Fruit fly (Drosophila melanogaster) whole organism: ENCODE data around the gene Gdh.

Experiments
- CG8478 ChIP-seq: fragments of >200 bp; optimal IDR thresholded peaks from 2 replicates; lab custom pipeline; 2018; ENCODE audit warnings: inconsistent platforms
- Dll ChIP-seq: fragments of >200 bp; optimal IDR thresholded peaks from 2 replicates; lab custom pipeline; 2017
- EcR ChIP-seq, 2 experiments: fragments of >200 bp; optimal IDR thresholded peaks; 2 replicates each; lab custom pipeline; 2017; ENCODE audit warnings: missing biosample characterization in 2 of 2, missing genetic modification characterization in 2 of 2, missing genetic modification reagents in 2 of 2
- pan ChIP-seq: fragments of >200 bp; optimal IDR thresholded peaks from 2 replicates; lab custom pipeline; 2017
- psq ChIP-seq: fragments of >200 bp; optimal IDR thresholded peaks from 2 replicates; lab custom pipeline; 2017
- usp ChIP-seq: fragments of >200 bp; optimal IDR thresholded peaks from 2 replicates; lab custom pipeline; 2017; ENCODE audit warnings: missing biosample characterization, missing genetic modification characterization, mixed read lengths

The Gdh gene

DNA sequence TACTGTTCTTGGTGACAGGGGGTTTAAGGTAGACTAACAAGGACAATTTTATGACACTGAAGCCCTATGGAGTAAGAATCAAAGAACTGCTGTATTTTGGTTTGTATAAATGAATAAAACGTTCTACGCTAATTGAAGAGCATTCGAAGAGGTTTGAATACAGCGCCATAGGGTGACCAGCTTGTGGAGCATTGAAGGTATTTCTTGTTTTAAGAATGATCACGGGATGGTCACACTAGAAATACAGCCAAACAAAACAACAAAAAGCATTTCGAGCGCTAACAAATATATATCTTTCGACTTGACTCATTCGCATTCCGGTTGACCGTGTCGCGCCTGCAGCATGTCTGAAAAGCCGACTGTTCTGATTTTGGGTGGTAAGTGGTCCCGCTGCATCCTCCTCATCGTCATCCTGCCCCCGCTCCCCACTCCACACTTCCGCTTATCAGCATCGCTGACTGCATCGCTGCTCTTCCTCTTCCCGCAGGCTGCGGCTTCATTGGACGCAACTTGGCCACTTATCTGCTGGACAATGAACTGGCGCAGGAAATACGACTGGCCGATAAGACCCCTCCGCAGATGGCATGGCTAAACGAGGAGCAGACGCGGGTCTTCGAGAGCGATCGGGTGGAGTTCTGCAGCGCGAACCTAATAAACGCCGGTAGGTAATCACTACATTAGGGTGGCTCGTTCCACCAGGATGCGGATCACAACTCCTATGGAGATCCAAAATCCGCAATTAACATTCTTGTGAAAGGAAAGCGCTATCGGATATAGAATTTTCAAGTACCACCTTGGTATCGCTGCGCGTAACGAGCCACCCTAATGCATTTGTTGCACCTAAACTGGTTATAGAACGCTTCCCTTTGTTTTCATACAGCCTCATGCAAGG is 9.0 kb downstream of the Gdh start, which contains the start of gene CG5854:
CG5854 (plus strand) TSS at position 229 of the 892 bp plus-strand sequence.
- TF ChIP-seq CG8478 (lab: Kevin White, UChicago) (no peak), EcR (GFP tag; optimal IDR thresholded peaks at IDR 0.05; lab: Kevin White, UChicago) (no peak), pan (lab: Kevin White, UChicago) (no peak), Dll (lab: Kevin White, UChicago) (no peak), usp (GFP tag; lab: Kevin White, UChicago) (no peak), psq (no peak)

DNA sequence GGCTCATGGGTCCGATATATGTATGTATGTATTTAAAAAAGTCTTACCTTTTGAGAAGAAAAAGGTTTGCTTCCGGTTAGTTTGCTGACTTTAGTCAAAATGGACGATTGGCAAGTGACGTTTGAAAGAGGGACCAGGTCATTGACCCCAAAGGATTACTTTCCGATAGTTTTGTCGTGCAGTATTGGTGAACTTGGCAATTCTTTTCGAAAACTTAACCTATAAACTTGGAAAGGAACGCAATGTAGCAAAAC is 9.5 kb downstream of the Gdh start, which contains the start of gene RpS19b:
RpS19b (minus strand) TSS at position 101 of the 254 bp plus-strand sequence.
- TF ChIP-seq usp (GFP tag; lab: Kevin White, UChicago) (no peak), pan (lab: Kevin White, UChicago) (no peak), psq (no peak), CG8478 (lab: Kevin White, UChicago) (no peak), EcR (GFP tag; optimal IDR thresholded peaks at IDR 0.05; lab: Kevin White, UChicago) (no peak), Dll (lab: Kevin White, UChicago) (no peak)

DNA sequence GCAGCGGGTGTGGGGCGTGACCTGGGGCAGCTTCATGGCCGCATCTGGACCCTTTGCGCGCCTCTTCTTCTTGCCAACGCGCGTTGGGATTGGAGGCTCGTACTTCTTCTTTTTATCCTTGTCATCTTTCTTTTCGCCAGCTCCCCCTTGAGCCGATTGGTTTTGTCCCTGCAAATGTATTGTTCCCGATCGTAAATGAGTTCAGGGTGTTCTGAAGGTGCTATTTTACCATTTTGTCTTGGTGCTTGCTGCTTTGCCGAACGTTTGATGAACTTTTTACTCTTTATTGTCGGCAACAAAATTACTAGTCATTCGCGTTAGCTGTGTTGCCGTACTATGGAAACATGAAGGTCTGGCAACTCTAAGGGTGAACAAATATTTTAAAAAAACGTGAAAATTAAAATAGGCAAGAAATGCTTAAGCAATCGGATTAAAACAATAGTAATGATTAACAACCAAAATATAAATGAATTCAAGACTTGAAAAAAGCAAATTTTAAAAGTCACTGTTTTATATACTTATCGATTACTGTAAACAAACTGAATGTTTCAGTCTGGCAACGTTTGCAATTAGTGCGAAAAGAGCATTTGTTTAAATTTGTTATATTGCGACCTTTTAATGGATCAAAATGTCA is 11.7 kb downstream of the Gdh start, which contains the start of the genes Rpt2 and CG13599:
Rpt2 (minus strand) TSS at position 464 of the 634 bp plus-strand sequence.
CG13599 (plus strand) TSS at position 545 of the 634 bp plus-strand sequence.
- no peak for TF ChIP-seq pan (lab: Kevin White, UChicago)

DNA sequence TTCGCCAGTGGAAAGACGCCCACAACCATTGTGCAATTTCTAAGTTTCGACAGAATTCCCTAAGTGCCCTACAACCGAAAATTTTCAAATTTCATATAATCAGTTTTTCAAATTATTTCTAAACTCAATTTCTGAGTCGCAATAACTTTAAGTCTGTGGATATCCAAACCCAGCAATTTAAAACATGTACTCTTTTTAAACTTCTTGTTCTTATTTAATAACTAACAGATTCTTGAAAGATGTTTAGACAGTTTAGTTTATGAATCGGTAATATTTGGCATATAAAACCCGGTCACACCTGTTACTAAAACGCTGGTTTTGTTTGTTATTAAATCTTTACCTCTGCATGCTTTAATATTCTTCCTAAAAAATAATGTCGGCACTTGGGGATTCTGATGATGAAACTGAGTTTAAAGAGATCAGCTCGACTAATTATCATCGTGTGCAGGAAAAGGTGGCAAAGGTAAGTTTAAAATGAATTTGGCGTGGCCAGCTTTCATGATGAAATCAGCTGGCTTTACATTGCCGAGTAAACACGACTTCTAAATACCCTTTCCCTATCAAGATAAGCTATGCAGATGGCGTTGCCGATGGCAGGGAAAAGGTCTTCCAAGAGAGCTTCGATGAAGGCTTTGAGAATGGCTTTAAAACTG is 13.8 kb downstream of the Gdh start, which contains the start of the genes CG43998, CG43999 and CG31142:
CG43998 (minus strand) TSS at position 51 of the 653 bp plus-strand sequence.
CG43999 (minus strand) TSS at position 51 of the 653 bp plus-strand sequence.
CG31142 (plus strand) TSS at position 294 of the 653 bp plus-strand sequence.
- TF ChIP-seq usp (GFP tag; lab: Kevin White, UChicago) (no peak), EcR (GFP tag; optimal IDR thresholded peaks at IDR 0.05; lab: Kevin White, UChicago) (no peak), pan (lab: Kevin White, UChicago) (no peak), Dll (lab: Kevin White, UChicago) (no peak), CG8478 (lab: Kevin White, UChicago) (no peak), psq (no peak)

DNA sequence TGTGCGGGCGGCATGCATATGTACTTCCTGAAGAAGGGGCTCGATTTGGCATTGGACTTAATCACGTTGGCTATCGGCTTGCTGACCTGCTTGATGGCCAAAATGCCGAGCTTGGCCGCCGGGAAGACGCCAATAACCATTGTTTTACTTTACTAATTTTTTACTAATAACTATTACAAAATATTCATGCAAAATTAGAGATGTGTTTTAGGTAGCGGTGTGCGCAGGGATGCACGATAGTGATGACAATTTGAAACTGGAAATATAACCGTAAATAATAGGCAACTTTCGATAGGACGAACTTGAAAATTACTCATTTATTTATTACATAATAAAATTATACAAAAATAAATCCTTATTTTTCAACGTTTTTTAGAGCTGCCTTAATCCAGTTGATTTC is 15.5 kb downstream of the Gdh start, which contains the start of gene CG13601:
CG13601 (minus strand) TSS at position 206 of the 400 bp plus-strand sequence.
- TF ChIP-seq Dll (lab: Kevin White, UChicago): no peak
- TF ChIP-seq CG8478 (lab: Kevin White, UChicago): no peak
- no peak for TF ChIP-seq EcR (GFP tag; optimal IDR thresholded peaks at IDR 0.05; lab: Kevin White, UChicago)
- no peak for TF ChIP-seq psq
- TF ChIP-seq usp (GFP tag; lab: Kevin White, UChicago): no peak
- TF ChIP-seq pan (lab: Kevin White, UChicago): no peak

DNA sequence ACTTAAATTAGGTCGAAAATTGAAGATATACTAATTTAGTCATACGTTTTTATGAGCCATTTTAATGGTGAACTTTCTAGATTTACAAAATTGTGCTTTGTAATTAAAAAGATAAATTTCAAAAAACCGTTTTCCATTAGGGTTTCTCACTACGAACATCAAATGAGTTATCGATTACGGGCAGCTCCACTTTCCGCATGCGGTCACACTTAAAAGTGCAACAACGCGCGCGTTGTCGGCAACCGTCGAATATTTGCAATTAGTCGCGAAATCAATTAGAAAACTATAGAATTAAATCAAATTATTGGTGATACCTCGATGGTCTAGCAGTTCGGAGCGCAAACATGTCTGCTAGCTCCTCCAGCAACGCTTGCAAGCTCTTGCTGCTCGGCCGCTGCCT is 18.7 kb downstream of the Gdh start, which contains the start of gene Ndc1:
Ndc1 (plus strand) TSS at position 200 of the 400 bp plus-strand sequence.
- TF ChIP-seq CG8478 (lab: Kevin White, UChicago) (no peak), pan (lab: Kevin White, UChicago) (no peak), Dll (lab: Kevin White, UChicago) (no peak), psq (no peak), EcR (GFP tag; optimal IDR thresholded peaks at IDR 0.05; lab: Kevin White, UChicago) (no peak), usp (GFP tag; lab: Kevin White, UChicago) (no peak)

DNA sequence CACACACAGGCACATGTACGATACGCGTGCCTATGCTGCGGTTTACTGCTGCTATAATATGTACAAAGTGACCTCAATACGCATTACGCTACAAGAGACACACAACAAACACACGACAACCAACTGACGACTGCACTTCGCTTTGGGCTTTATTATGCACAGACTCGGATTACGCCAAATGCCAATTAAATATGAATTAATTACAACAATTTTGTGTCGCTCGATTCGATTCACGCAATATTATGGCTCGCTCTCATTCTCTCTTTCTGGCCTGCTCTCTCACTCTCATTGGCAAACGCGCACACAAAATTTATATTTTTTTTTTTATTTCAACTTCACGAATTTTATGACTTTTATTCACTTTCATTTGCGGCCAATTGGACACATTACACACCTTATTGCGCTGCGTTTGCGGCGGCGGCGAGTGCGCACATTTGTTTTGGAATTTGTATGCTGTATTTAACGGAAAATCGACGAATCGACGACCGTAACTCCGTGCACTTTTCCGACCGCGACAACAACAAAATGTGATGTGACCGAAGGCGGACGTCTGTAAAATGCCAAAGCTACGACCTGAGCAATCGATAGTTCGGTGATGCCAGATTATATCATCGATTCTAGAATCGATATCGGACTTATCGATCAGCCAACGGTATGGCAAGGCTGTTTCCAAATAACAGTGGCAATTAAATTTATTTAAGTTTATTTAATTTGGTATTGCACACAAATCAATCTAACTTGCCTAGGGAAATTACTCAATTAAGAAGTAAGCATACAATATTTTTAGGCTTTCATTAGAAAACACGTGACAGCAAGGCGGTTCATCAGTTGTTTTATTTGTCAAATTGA is 20.2 kb downstream of the Gdh start, which contains the start of the genes sba and CG31141:
sba (minus strand) TSS at position 472 of the 849 bp plus-strand sequence.
CG31141 (plus strand) TSS at position 799 of the 849 bp plus-strand sequence.
- TF ChIP-seq Dll (lab: Kevin White, UChicago) (no peak), psq (no peak), usp (GFP tag; lab: Kevin White, UChicago) (no peak), CG8478 (lab: Kevin White, UChicago) (no peak), pan (lab: Kevin White, UChicago) (no peak), EcR (GFP tag; optimal IDR thresholded peaks at IDR 0.05; lab: Kevin White, UChicago) (no peak)

DNA sequence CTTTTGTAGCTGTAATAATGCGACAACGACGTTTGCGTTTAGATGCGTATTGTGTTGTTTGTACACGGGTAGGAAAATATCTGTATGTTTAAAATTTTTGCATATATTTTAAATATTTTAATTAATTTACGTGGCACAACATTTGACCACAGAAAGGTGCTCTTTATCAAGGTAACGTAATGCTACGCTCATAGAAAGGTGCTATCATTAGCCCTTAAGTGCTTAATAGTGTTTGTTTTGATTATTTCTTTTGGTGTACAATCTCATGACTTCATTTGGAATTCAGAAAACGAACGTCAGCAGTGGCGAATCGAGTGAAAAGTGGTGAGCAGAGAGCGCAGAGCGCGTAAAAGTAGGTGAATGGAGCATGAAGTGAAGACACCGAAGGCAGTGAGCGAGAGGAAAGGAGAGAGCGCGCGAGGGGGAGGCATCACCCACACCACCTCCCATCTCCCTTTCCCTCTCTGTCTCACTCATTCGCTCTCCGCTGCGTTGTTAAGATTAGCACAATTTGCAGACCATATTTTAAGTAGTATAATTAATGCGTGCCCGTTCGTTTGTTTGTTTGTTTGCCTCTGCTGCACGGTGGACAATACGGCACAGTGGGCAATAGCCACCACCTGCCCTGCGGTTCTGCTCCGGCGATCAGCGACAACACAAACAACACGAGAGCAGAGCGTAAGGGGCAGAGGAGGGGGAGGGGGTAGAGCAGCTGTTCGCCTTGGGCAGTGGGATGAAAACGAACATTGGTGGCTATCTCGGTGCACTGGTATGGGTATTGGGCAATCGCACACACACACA is 21.0 kb downstream of the Gdh start:
- no peak for TF ChIP-seq EcR (GFP tag; optimal IDR thresholded peaks at IDR 0.05; lab: Kevin White, UChicago)
- TF ChIP-seq CG8478 (lab: Kevin White, UChicago): no peak
- TF ChIP-seq pan (lab: Kevin White, UChicago): no peak
- TF ChIP-seq Dll (lab: Kevin White, UChicago): no peak
- TF ChIP-seq psq: no peak
- TF ChIP-seq usp (GFP tag; lab: Kevin White, UChicago): no peak

DNA sequence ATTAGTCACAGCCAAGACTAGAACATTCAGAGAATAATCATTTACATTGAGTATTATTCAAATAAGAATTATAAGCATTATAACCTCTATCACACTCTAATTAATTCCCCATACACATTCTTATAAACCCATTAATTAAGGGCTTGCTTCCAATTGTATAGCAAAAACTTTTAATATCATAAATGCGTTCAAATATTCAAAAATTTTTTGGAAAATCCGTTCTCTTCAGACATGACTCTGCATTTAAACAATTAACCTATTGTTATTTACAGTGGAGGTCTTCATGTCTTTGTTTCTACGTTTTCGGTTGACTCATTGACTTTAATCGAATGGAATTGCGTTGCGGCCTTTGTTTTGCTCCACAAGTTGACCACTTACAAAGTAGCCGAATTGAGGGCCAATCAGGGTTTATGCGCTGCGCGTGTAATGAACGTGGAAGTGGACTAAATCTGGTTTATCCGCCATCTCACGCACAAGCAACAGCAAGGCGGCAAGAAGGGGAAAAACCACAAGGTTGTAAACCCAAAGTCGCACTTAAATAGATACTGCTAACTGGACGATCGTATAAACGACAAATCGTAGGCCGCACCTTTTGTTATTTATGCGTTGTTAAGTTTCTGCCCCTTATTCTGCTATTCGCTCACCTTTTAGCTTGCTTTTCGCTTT is 21.9 kb downstream of the Gdh start:
- TF ChIP-seq pan (lab: Kevin White, UChicago) (no peak), CG8478 (lab: Kevin White, UChicago) (no peak), Dll (lab: Kevin White, UChicago) (no peak), psq (no peak), EcR (GFP tag; optimal IDR thresholded peaks at IDR 0.05; lab: Kevin White, UChicago) (no peak), usp (GFP tag; lab: Kevin White, UChicago) (no peak)
